Worm (Caenorhabditis elegans) whole organism, early embryonic: Measurements from ENCODE around the gene C05D12.5.

Experiments used
- B0310.2 ChIP-seq: sonication (generic microtip); optimal IDR thresholded peaks from 2 replicates; lab custom pipeline; 2016; ENCODE audit warnings: mild to moderate bottlenecking, missing genetic modification characterization, missing compliant biosample characterization
- F13C5.2 ChIP-seq: sonication (generic microtip); optimal IDR thresholded peaks from 2 replicates; lab custom pipeline; 2017; ENCODE audit warnings: mild to moderate bottlenecking, missing genetic modification characterization, inconsistent platforms, missing compliant biosample characterization
- aly-1 ChIP-seq: sonication (generic microtip); optimal IDR thresholded peaks from 2 replicates; lab custom pipeline; 2016; ENCODE audit warnings: missing genetic modification characterization, missing compliant biosample characterization
- ama-1 ChIP-seq: fragments of 150-350 bp; optimal IDR thresholded peaks from 2 replicates; lab custom pipeline; 2014
- ceh-13 ChIP-seq: fragments of 200-800 bp; sonication (Bioruptor generic); optimal IDR thresholded peaks from 2 replicates; lab custom pipeline; 2018; ENCODE audit warnings: mild to moderate bottlenecking, missing genetic modification characterization, missing compliant biosample characterization
- ceh-36 ChIP-seq: sonication (generic microtip); optimal IDR thresholded peaks from 2 replicates; lab custom pipeline; 2016; ENCODE audit warnings: missing genetic modification characterization, inconsistent platforms, missing compliant biosample characterization
- ets-7 ChIP-seq: sonication (generic microtip); optimal IDR thresholded peaks from 2 replicates; lab custom pipeline; 2016; ENCODE audit warnings: missing genotype, missing genetic modification characterization, missing compliant biosample characterization
- flt-1 ChIP-seq: fragments of 200-800 bp; sonication (Bioruptor generic); IDR thresholded peaks from 2 replicates; pipeline ENCODE4 v1.3.6; 2022; ENCODE audit warnings: missing genetic modification characterization, missing compliant biosample characterization
- hmbx-1 ChIP-seq: sonication (generic microtip); optimal IDR thresholded peaks from 2 replicates; lab custom pipeline; 2016; ENCODE audit warnings: mild to moderate bottlenecking, missing genetic modification characterization, missing compliant biosample characterization
- hmg-4 ChIP-seq: fragments of 200-800 bp; sonication (Bioruptor generic); optimal IDR thresholded peaks from 2 replicates; lab custom pipeline; 2018; ENCODE audit warnings: mild to moderate bottlenecking, missing genetic modification characterization, missing compliant biosample characterization
- hnd-1 ChIP-seq: sonication (generic microtip); optimal IDR thresholded peaks from 2 replicates; lab custom pipeline; 2016; ENCODE audit warnings: missing genetic modification characterization, missing compliant biosample characterization
- pes-1 ChIP-seq: fragments of 200-800 bp; sonication (Bioruptor generic); IDR thresholded peaks from 2 replicates; pipeline ENCODE4 v1.3.6; 2022; ENCODE audit warnings: missing genetic modification reagents, missing genetic modification characterization, missing compliant biosample characterization
- scrt-1 ChIP-seq: fragments of 200-800 bp; sonication (Bioruptor generic); IDR thresholded peaks from 2 replicates; pipeline ENCODE4 v1.3.6; 2022; ENCODE audit warnings: missing genetic modification characterization, missing compliant biosample characterization
- sea-1 ChIP-seq: fragments of 200-800 bp; sonication (Bioruptor generic); conservative IDR thresholded peaks from 2 replicates; pipeline ENCODE4 v1.3.6; 2022; ENCODE audit warnings: missing genetic modification characterization, missing compliant biosample characterization
- tbx-11 ChIP-seq: fragments of 200-800 bp; sonication (Bioruptor generic); IDR thresholded peaks from 2 replicates; pipeline ENCODE4 v1.3.6; 2022; ENCODE audit warnings: missing genetic modification characterization, missing compliant biosample characterization
- tbx-37 ChIP-seq: fragments of 200-800 bp; sonication (Bioruptor generic); conservative IDR thresholded peaks from 2 replicates; pipeline ENCODE4 v1.3.6; 2022; ENCODE audit warnings: missing genetic modification reagents, missing genetic modification characterization, missing compliant biosample characterization
- tra-4 ChIP-seq: sonication (generic microtip); optimal IDR thresholded peaks from 2 replicates; lab custom pipeline; 2017; ENCODE audit warnings: missing genetic modification characterization, missing compliant biosample characterization

Gene C05D12.5

ce11 chrII:11433942-11434341 is at the start of gene C05D12.5:
Gene C05D12.5 (plus strand): TSS chrII:11434242.
- TF ChIP-seq sea-1 (GFP tag; lab: Robert Waterston, UW) (no peak), flt-1 (GFP tag; lab: Robert Waterston, UW) (no peak), hmg-4 (GFP tag; lab: Kevin White, UChicago) (no peak), tbx-37 (GFP tag; lab: Robert Waterston, UW) (no peak), F13C5.2 (tag; lab: Kevin White, UChicago) (no peak), ceh-13 (GFP tag; lab: Kevin White, UChicago) (no peak), pes-1 (GFP tag; lab: Robert Waterston, UW) (no peak), tbx-11 (GFP tag; lab: Robert Waterston, UW) (no peak), aly-1 (tag; lab: Kevin White, UChicago) (no peak), B0310.2 (tag; lab: Kevin White, UChicago) (no peak), tra-4 (no peak), ama-1 (lab: Kevin White, UChicago) (no peak), hmbx-1 (tag; lab: Kevin White, UChicago) (no peak), ets-7 (tag; lab: Kevin White, UChicago) (no peak)

- no peak for TF ChIP-seq tbx-37 (GFP tag; lab: Robert Waterston, UW)
Observed at ce11 chrII:11386950-11387349, 47.1 kb upstream of the C05D12.5 start.

DNA sequence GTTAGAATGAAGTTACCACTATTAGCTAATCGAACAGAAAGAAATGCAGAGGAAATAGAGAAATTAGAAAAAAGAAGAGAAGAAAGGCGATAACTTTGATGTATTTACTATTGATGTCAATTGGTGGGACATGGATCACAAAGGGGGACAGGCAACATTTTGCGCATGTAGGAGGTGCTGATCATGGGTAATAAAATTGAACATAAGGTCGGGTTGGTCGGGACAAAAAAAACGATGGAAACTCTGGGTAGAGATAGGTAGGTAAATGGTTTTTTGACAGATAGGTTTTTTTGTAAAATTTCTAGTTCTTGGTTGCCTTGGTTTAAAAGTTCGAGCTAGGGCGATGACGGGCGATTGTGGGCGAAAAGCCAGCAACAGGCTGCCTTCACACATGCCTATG is 43.2 kb upstream of the C05D12.5 start, which contains the start of gene shn-1:
Gene shn-1 (minus strand): TSS at position 101 of the 400 bp plus-strand sequence.
- TF ChIP-seq ets-7 (tag; lab: Kevin White, UChicago): no peak

- TF ChIP-seq F13C5.2 (tag; lab: Kevin White, UChicago) (no peak), B0310.2 (tag; lab: Kevin White, UChicago) (no peak), hnd-1 (tag; lab: Kevin White, UChicago) (no peak), ama-1 (lab: Kevin White, UChicago) (no peak)
Observed at ce11 chrII:11392390-11392789, 41.7 kb upstream of the C05D12.5 start.

DNA sequence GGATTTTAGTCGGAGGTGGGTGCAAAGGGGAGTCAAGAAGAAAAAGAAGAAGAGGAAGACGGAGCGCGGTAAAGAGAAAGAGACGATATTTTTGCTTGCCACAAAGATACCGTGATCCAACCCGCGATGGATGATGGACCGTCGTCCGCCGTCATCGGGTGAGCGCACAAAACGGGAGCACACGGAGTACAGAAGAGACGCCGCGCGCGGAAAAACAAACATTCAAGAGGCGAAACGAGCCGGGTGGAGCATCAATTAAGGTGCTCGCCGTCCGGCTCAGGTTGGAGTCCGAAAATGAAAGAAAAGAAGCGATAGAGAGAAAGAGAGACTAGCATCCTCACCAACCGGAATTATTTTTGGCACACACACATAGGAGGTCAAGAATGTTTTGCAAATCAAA is 40.3 kb upstream of the C05D12.5 start:
- TF ChIP-seq tra-4: no peak
- TF ChIP-seq ceh-36 (tag; lab: Kevin White, UChicago): no peak
- TF ChIP-seq tbx-11 (GFP tag; lab: Robert Waterston, UW): no peak
- no peak for TF ChIP-seq ceh-13 (GFP tag; lab: Kevin White, UChicago)
- TF ChIP-seq flt-1 (GFP tag; lab: Robert Waterston, UW): no peak
- no peak for TF ChIP-seq ets-7 (tag; lab: Kevin White, UChicago)
- TF ChIP-seq tbx-37 (GFP tag; lab: Robert Waterston, UW): no peak
- no peak for TF ChIP-seq ama-1 (lab: Kevin White, UChicago)
- TF ChIP-seq F13C5.2 (tag; lab: Kevin White, UChicago): no peak
- TF ChIP-seq sea-1 (GFP tag; lab: Robert Waterston, UW): no peak
- TF ChIP-seq scrt-1 (GFP tag; lab: Robert Waterston, UW): no peak
- no peak for TF ChIP-seq aly-1 (tag; lab: Kevin White, UChicago)
- TF ChIP-seq pes-1 (GFP tag; lab: Robert Waterston, UW): no peak
- TF ChIP-seq B0310.2 (tag; lab: Kevin White, UChicago): no peak

DNA sequence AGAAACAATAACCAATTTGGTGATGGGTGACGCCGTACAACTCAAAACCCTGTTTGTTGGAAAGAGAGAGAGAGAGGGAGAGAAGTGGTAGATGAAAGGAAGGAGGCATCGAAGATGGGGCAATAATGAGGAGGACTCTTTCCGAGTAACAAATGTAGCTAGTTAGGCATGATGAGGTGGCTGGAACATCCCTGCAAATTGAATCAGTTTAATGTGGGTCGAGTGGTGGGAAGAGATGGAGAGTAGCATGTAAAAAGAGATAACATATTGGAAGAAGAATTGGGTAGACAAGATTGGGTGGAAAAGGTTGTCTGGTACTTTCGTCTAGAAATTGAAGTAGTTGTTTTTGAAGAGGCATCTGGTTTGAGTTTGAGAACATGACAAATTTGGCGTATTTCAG is 37.8 kb upstream of the C05D12.5 start:
- TF ChIP-seq tra-4 (no peak), aly-1 (tag; lab: Kevin White, UChicago) (peak; percentile 9), ets-7 (tag; lab: Kevin White, UChicago) (no peak)

- TF ChIP-seq ceh-36 (tag; lab: Kevin White, UChicago): peak; percentile 10
- no peak for TF ChIP-seq B0310.2 (tag; lab: Kevin White, UChicago)
Observed at ce11 chrII:11398787-11399186, 35.3 kb upstream of the C05D12.5 start.

DNA sequence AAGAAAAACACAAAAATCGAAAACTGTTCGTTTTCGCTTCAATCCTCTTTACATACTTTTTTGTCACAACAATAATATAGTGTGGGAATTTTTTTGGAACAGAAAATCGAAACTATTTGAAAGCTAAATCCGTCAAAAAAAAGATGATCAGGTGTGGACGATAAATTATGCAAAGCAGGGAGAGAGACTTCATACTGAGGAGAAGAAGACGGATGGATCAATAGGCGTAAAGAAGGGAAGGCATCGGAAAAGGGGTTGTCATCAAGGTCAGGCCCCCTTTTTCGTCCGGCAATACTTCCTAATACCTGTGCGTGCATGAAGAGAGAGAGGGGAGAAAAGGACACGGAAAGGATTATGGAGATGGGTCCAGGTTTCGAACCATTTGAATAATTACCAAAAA is 33.7 kb upstream of the C05D12.5 start:
- TF ChIP-seq F13C5.2 (tag; lab: Kevin White, UChicago) (no peak), flt-1 (GFP tag; lab: Robert Waterston, UW) (no peak), tbx-37 (GFP tag; lab: Robert Waterston, UW) (no peak), aly-1 (tag; lab: Kevin White, UChicago) (no peak), pes-1 (GFP tag; lab: Robert Waterston, UW) (no peak), scrt-1 (GFP tag; lab: Robert Waterston, UW) (no peak), B0310.2 (tag; lab: Kevin White, UChicago) (no peak), ceh-36 (tag; lab: Kevin White, UChicago) (no peak)

ce11 chrII:11409678-11410133 is 24.3 kb upstream of the C05D12.5 start, which contains the start of gene C05D12.7:
Gene C05D12.7 (plus strand): TSS chrII:11410083.
- TF ChIP-seq aly-1 (tag; lab: Kevin White, UChicago): no peak
- no peak for TF ChIP-seq ama-1 (lab: Kevin White, UChicago)
- TF ChIP-seq F13C5.2 (tag; lab: Kevin White, UChicago): no peak
- TF ChIP-seq tbx-11 (GFP tag; lab: Robert Waterston, UW): no peak
- TF ChIP-seq ceh-13 (GFP tag; lab: Kevin White, UChicago): no peak
- TF ChIP-seq tbx-37 (GFP tag; lab: Robert Waterston, UW): no peak
- TF ChIP-seq ceh-36 (tag; lab: Kevin White, UChicago): no peak
- TF ChIP-seq hmg-4 (GFP tag; lab: Kevin White, UChicago): no peak
- TF ChIP-seq sea-1 (GFP tag; lab: Robert Waterston, UW): no peak
- TF ChIP-seq flt-1 (GFP tag; lab: Robert Waterston, UW): no peak
- TF ChIP-seq tra-4: no peak
- no peak for TF ChIP-seq ets-7 (tag; lab: Kevin White, UChicago)
